Worm (Caenorhabditis elegans) whole organism, L4/young adult: ENCODE results near the gene clc-25.

Source experiments
- W03F9.2 ChIP-seq: fragments of 150-350 bp; optimal IDR thresholded peaks from 2 replicates; lab custom pipeline; 2014; ENCODE audit warnings: missing biosample characterization, missing genetic modification characterization
- dao-5 ChIP-seq: sonication (generic microtip); optimal IDR thresholded peaks from 2 replicates; lab custom pipeline; 2016; ENCODE audit warnings: missing genotype, missing genetic modification characterization, moderate library complexity, missing compliant biosample characterization
- him-1 ChIP-seq: sonication (generic microtip); optimal IDR thresholded peaks from 2 replicates; lab custom pipeline; 2016; ENCODE audit warnings: missing genotype, missing genetic modification reagents, missing genetic modification characterization, missing compliant biosample characterization

ce11 chrIII:1034853-1035252 lies 8.7 kb upstream of the clc-25 start:
- TF ChIP-seq him-1 (tag; lab: Kevin White, UChicago) (no peak), W03F9.2 (tag; lab: Kevin White, UChicago) (no peak), dao-5 (tag; lab: Kevin White, UChicago) (no peak)
